Worm (Caenorhabditis elegans): ENCODE measurements around the gene sra-30.

DNA sequence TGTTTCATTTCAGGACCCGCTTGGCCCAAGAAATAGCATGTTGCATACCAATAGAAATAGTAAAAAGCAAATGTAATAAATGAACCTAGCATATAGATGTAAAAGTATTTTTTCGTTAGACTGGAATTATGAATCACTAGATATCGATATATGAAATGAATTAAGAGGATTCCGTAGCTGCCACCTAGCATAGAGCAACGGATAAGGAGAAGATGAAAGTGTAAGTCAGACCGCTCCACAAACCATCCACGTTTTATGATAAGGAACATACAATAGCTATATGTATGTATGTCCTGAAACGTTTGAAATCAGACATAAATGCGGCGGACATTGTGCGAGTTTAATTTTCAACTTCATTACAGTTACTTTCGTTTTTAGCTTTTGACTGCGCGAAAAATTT is 48.3 kb upstream of the sra-30 start:
- TF ChIP-seq scrt-1 (GFP tag; IDR thresholded peaks at IDR 0.05) (no peak), ets-7 (tag; optimal IDR thresholded peaks at IDR 0.05) (no peak), ama-1 (optimal IDR thresholded peaks at IDR 0.05) (no peak), tbx-37 (GFP tag; conservative IDR thresholded peaks at IDR 0.05) (no peak), hnd-1 (tag; optimal IDR thresholded peaks at IDR 0.05) (no peak), flt-1 (GFP tag; IDR thresholded peaks at IDR 0.05) (no peak), ceh-13 (GFP tag; optimal IDR thresholded peaks at IDR 0.05) (no peak), pes-1 (GFP tag; IDR thresholded peaks at IDR 0.05) (no peak)

Data from whole organism, early embryonic.